Worm (Caenorhabditis elegans) whole organism, L1 larva: ENCODE data around the gene R08F11.1.

ENCODE experiments used
- C34B4.2 ChIP-seq: sonication (generic microtip); optimal IDR thresholded peaks from 2 replicates; lab custom pipeline; 2017; ENCODE audit warnings: mild to moderate bottlenecking, missing genetic modification characterization, missing compliant biosample characterization
- F16B12.6 ChIP-seq: fragments of 150-350 bp; optimal IDR thresholded peaks from 2 replicates; lab custom pipeline; 2014; ENCODE audit warnings: missing biosample characterization, missing genetic modification characterization
- aha-1 ChIP-seq: fragments of 150-350 bp; optimal IDR thresholded peaks from 2 replicates; lab custom pipeline; 2014; ENCODE audit warnings: missing biosample characterization, missing genetic modification characterization
- alr-1 ChIP-seq: fragments of 200-800 bp; sonication (Bioruptor generic); optimal IDR thresholded peaks from 2 replicates; lab custom pipeline; 2018; ENCODE audit warnings: borderline replicate concordance, mild to moderate bottlenecking, missing genetic modification characterization, missing compliant biosample characterization
- aly-2 ChIP-seq: fragments of 150-350 bp; optimal IDR thresholded peaks from 2 replicates; lab custom pipeline; 2014; ENCODE audit warnings: missing biosample characterization, missing genetic modification characterization
- ama-1 ChIP-seq: fragments of 150-350 bp; optimal IDR thresholded peaks from 2 replicates; lab custom pipeline; 2014
- ceh-63 ChIP-seq: fragments of 200-800 bp; sonication (Bioruptor generic); optimal IDR thresholded peaks from 2 replicates; lab custom pipeline; 2018; ENCODE audit warnings: mild to moderate bottlenecking, missing genetic modification characterization, missing compliant biosample characterization
- ceh-88 ChIP-seq: fragments of 200-800 bp; sonication (Bioruptor generic); IDR thresholded peaks from 2 replicates; pipeline ENCODE4 v1.3.6; 2022; ENCODE audit warnings: missing genetic modification characterization, missing compliant biosample characterization
- ceh-90 ChIP-seq: sonication (generic microtip); optimal IDR thresholded peaks from 2 replicates; lab custom pipeline; 2016; ENCODE audit warnings: missing genetic modification characterization, missing compliant biosample characterization
- dpl-1 ChIP-seq, 3 experiments: fragments of 150-350 bp in 2 of 3; sonication (generic microtip) in 1 of 3; optimal IDR thresholded peaks; 2 replicates each; lab custom pipeline; 2014 to 2017; ENCODE audit warnings: missing biosample characterization in 3 of 3, missing genetic modification characterization in 3 of 3, missing genetic modification reagents in 3 of 3
- dsc-1 ChIP-seq: sonication (generic microtip); optimal IDR thresholded peaks from 2 replicates; lab custom pipeline; 2016; ENCODE audit warnings: mild to moderate bottlenecking, missing genetic modification characterization, missing compliant biosample characterization
- efl-1 ChIP-seq, 4 experiments: fragments of 150-350 bp; optimal IDR thresholded peaks in 3 of 4; peaks in 1 of 4; 1 replicate in 1 of 4; 2 replicates in 3 of 4; lab custom pipeline; 2014; ENCODE audit warnings: missing biosample characterization in 2 of 4, missing genetic modification characterization in 2 of 4, missing genetic modification reagents in 2 of 4
- efl-3 ChIP-seq: fragments of 200-800 bp; sonication (Bioruptor generic); optimal IDR thresholded peaks from 2 replicates; lab custom pipeline; 2018; ENCODE audit warnings: mild to moderate bottlenecking, missing genetic modification characterization, missing compliant biosample characterization
- elt-2 ChIP-seq: sonication (generic microtip); optimal IDR thresholded peaks from 2 replicates; lab custom pipeline; 2016; ENCODE audit warnings: missing genetic modification characterization, mild to moderate bottlenecking, inconsistent platforms, missing compliant biosample characterization, missing genetic modification reagents
- ets-5 ChIP-seq: fragments of 200-800 bp; sonication (Bioruptor generic); IDR thresholded peaks from 2 replicates; pipeline ENCODE4 v1.3.6; 2022; ENCODE audit warnings: missing genetic modification characterization, missing compliant biosample characterization
- fos-1 ChIP-seq: fragments of 150-350 bp; optimal IDR thresholded peaks from 2 replicates; lab custom pipeline; 2014; ENCODE audit warnings: missing biosample characterization, missing genetic modification characterization
- hpl-2 ChIP-seq: fragments of 150-350 bp; optimal IDR thresholded peaks from 2 replicates; lab custom pipeline; 2014; ENCODE audit warnings: missing biosample characterization, missing genetic modification reagents, missing genetic modification characterization
- isw-1 ChIP-seq: fragments of 200-800 bp; sonication (Bioruptor generic); IDR thresholded peaks from 2 replicates; pipeline ENCODE4 v1.3.6; 2022; ENCODE audit warnings: missing genetic modification characterization, missing compliant biosample characterization
- jun-1 ChIP-seq: fragments of 150-350 bp; optimal IDR thresholded peaks from 2 replicates; lab custom pipeline; 2014; ENCODE audit warnings: missing biosample characterization, missing genetic modification reagents, missing genetic modification characterization
- lin-13 ChIP-seq: fragments of 150-350 bp; optimal IDR thresholded peaks from 2 replicates; lab custom pipeline; 2014; ENCODE audit warnings: missing biosample characterization, missing genetic modification reagents, missing genetic modification characterization
- lin-14 ChIP-seq: fragments of 200-800 bp; sonication (Bioruptor generic); optimal IDR thresholded peaks from 2 replicates; lab custom pipeline; 2018; ENCODE audit warnings: mild to moderate bottlenecking, missing genetic modification characterization, moderate library complexity, missing compliant biosample characterization
- lin-35 ChIP-seq, 2 experiments: fragments of 150-350 bp; optimal IDR thresholded peaks; 2 replicates each; lab custom pipeline; 2014; ENCODE audit warnings: missing biosample characterization in 2 of 2, missing genetic modification characterization in 2 of 2, missing genetic modification reagents in 2 of 2
- lin-39 ChIP-seq: fragments of 150-350 bp; optimal IDR thresholded peaks from 2 replicates; lab custom pipeline; 2014; ENCODE audit warnings: missing biosample characterization, missing genetic modification reagents, missing genetic modification characterization
- lir-3 ChIP-seq: sonication (generic microtip); optimal IDR thresholded peaks from 2 replicates; lab custom pipeline; 2016; ENCODE audit warnings: mild to moderate bottlenecking, missing genetic modification characterization, moderate library complexity, missing compliant biosample characterization; ENCODE audit not compliant: poor library complexity
- mef-2 ChIP-seq: fragments of 150-350 bp; optimal IDR thresholded peaks from 2 replicates; lab custom pipeline; 2014; ENCODE audit warnings: missing biosample characterization, missing genetic modification characterization
- mep-1 ChIP-seq: fragments of 150-350 bp; optimal IDR thresholded peaks from 2 replicates; lab custom pipeline; 2014; ENCODE audit warnings: missing biosample characterization, missing genetic modification characterization
- nhr-20 ChIP-seq: sonication (generic microtip); optimal IDR thresholded peaks from 2 replicates; lab custom pipeline; 2016; ENCODE audit warnings: mild to moderate bottlenecking, missing genetic modification characterization, missing compliant biosample characterization
- nhr-237 ChIP-seq: fragments of 150-350 bp; optimal IDR thresholded peaks from 2 replicates; lab custom pipeline; 2014; ENCODE audit warnings: missing biosample characterization, missing genetic modification characterization
- nhr-76 ChIP-seq: sonication (generic microtip); optimal IDR thresholded peaks from 2 replicates; lab custom pipeline; 2017; ENCODE audit warnings: missing biosample characterization, missing genetic modification characterization
- nhr-77 ChIP-seq: fragments of 150-350 bp; optimal IDR thresholded peaks from 2 replicates; lab custom pipeline; 2014; ENCODE audit warnings: missing biosample characterization, missing genetic modification characterization
- nhr-84 ChIP-seq: sonication (generic microtip); optimal IDR thresholded peaks from 2 replicates; lab custom pipeline; 2017; ENCODE audit warnings: missing biosample characterization, missing genetic modification characterization
- nhr-85 ChIP-seq: sonication (generic microtip); peaks from one replicate; lab custom pipeline; 2016; ENCODE audit warnings: missing genetic modification characterization, inconsistent platforms, missing compliant biosample characterization
- nhr-90 ChIP-seq: sonication (generic microtip); optimal IDR thresholded peaks from 2 replicates; lab custom pipeline; 2016; ENCODE audit warnings: mild to moderate bottlenecking, missing genetic modification characterization, missing compliant biosample characterization; ENCODE audit not compliant: poor library complexity
- pag-3 ChIP-seq: sonication (generic microtip); optimal IDR thresholded peaks from 2 replicates; lab custom pipeline; 2017; ENCODE audit warnings: missing genetic modification characterization, mild to moderate bottlenecking, missing compliant biosample characterization, antibody characterized with exemption, borderline replicate concordance; ENCODE audit not compliant: insufficient read depth
- pax-3 ChIP-seq: fragments of 200-800 bp; sonication (Bioruptor generic); optimal IDR thresholded peaks from 2 replicates; lab custom pipeline; 2018; ENCODE audit warnings: mild to moderate bottlenecking, missing genetic modification characterization, moderate library complexity, missing compliant biosample characterization
- skn-1 ChIP-seq: fragments of 150-350 bp; optimal IDR thresholded peaks from 2 replicates; lab custom pipeline; 2014; ENCODE audit warnings: missing biosample characterization, missing genetic modification characterization
- sox-4 ChIP-seq: sonication (generic microtip); optimal IDR thresholded peaks from 2 replicates; lab custom pipeline; 2016; ENCODE audit warnings: missing genetic modification characterization, missing compliant biosample characterization
- unc-62 ChIP-seq: fragments of 150-350 bp; optimal IDR thresholded peaks from 2 replicates; lab custom pipeline; 2014; ENCODE audit warnings: missing biosample characterization, missing genetic modification reagents, missing genetic modification characterization
- unc-86 ChIP-seq: sonication (generic microtip); optimal IDR thresholded peaks from 2 replicates; lab custom pipeline; 2016; ENCODE audit warnings: missing genetic modification characterization, missing compliant biosample characterization
- unc-98 ChIP-seq: fragments of 200-800 bp; sonication (Bioruptor generic); IDR thresholded peaks from 2 replicates; pipeline ENCODE4 v1.3.6; 2022; ENCODE audit warnings: missing genetic modification characterization, missing compliant biosample characterization
- zag-1 ChIP-seq: fragments of 150-350 bp; optimal IDR thresholded peaks from 2 replicates; lab custom pipeline; 2014; ENCODE audit warnings: missing biosample characterization, missing genetic modification characterization
- zip-4 ChIP-seq: fragments of 200-800 bp; sonication (Bioruptor generic); optimal IDR thresholded peaks from 2 replicates; lab custom pipeline; 2018; ENCODE audit warnings: mild to moderate bottlenecking, missing genetic modification characterization, moderate library complexity, missing compliant biosample characterization

R08F11.1 gene

DNA sequence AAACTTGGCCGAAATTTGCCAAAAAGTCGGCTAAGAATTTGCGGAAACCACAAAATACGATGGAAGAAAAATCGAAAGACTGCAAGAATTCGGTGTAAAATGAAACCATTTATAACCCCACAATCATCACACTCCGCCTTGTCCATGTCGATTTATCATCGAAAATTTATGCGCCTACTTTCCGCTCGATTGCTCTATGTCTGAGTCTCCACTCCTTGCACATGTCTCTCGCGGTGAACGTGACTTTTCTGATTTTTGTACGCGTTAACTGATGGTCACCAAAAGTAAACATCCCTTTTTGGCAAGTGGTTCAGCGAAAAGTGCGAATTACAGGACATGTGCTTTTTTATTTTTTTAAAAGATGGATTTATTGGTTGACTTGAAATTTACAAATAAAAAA is 7.1 kb downstream of the R08F11.1 start (continued):
- no peak for TF ChIP-seq ceh-88 (GFP tag; lab: Robert Waterston, UW)
- no peak for TF ChIP-seq F16B12.6 (tag; lab: Kevin White, UChicago)
- TF ChIP-seq lin-14, result peak; percentile 51
- TF ChIP-seq nhr-84 (tag; lab: Kevin White, UChicago), result no peak
- no peak for TF ChIP-seq unc-86 (tag; lab: Kevin White, UChicago)
- no peak for TF ChIP-seq ets-5 (GFP tag; lab: Robert Waterston, UW)
- TF ChIP-seq mef-2 (tag; lab: Kevin White, UChicago), result no peak
- TF ChIP-seq nhr-20 (tag; lab: Kevin White, UChicago), result peak; percentile 33
- no peak for TF ChIP-seq unc-62
- no peak for TF ChIP-seq pax-3 (tag; lab: Kevin White, UChicago)
- TF ChIP-seq jun-1 (tag; lab: Kevin White, UChicago), result no peak
- TF ChIP-seq C34B4.2 (tag; lab: Kevin White, UChicago), result no peak
- no peak for TF ChIP-seq nhr-77 (tag; lab: Kevin White, UChicago)
- peak; percentile 69 for TF ChIP-seq nhr-85 (tag; lab: Kevin White, UChicago)
- TF ChIP-seq skn-1, result no peak
- no peak for TF ChIP-seq nhr-76
- no peak for TF ChIP-seq hpl-2 (GFP tag; lab: Kevin White, UChicago)

DNA sequence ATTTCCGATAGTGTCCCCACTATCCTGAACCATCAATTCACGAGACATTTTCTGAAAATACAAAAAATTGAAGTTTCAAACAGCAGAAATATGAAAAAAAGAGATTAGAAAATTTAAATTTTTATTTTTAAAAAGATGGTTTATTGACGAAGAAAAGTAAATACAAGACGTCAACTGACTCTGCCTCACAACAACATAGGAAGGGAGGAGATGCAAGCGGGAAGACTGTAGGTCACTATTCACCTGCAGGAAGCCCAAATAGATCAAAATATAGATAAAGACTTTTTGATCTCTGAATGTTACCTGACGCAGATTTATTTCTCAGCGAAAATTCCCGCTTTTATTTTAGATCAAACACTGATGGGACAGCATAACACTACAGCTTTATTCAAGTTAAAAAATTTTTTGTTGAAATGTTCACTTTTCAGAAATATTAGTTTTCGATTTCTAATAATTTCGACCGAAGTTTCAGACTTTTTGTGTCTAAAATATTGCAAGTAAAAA is 7.9 kb downstream of the R08F11.1 start, which contains the start of gene cysl-3:
TSS of gene cysl-3 (minus strand) at position 51 of the 504 bp plus-strand sequence.
- no peak for TF ChIP-seq isw-1 (GFP tag; lab: Robert Waterston, UW)
- no peak for TF ChIP-seq pax-3 (tag; lab: Kevin White, UChicago)
- TF ChIP-seq sox-4, result no peak
- TF ChIP-seq jun-1 (tag; lab: Kevin White, UChicago), result no peak
- TF ChIP-seq mep-1 (tag; lab: Kevin White, UChicago), result no peak
- TF ChIP-seq hpl-2 (GFP tag; lab: Kevin White, UChicago), result no peak
- TF ChIP-seq lir-3, result no peak
- no peak for TF ChIP-seq aly-2 (tag; lab: Kevin White, UChicago)

DNA sequence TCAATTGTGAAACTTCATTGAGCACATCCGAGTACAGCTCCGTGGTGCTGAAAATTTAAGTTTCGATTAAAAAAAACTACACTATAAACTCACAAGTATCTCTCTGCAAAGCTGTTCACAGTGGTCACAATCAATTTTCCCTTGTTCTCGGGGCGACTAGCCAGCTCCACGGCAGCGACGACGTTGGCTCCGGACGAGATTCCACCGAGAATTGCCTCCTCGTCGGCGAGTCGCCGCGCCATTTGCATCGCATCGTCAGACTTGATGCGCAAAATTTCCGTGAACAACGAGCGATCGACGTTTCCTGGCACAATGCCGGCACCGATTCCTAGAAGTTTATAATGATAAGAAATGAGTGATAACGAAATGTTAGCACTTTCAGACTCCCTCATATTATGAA is 9.4 kb downstream of the R08F11.1 start:
- TF ChIP-seq dpl-1 (GFP tag; optimal IDR thresholded peaks at IDR 0.05; lab: Kevin White, UChicago), result no peak
- peak; percentile 14 for TF ChIP-seq elt-2
- no peak for TF ChIP-seq ceh-88 (GFP tag; lab: Robert Waterston, UW)
- no peak for TF ChIP-seq efl-3 (GFP tag; lab: Kevin White, UChicago)
- no peak for TF ChIP-seq lin-39
- no peak for TF ChIP-seq aha-1 (tag; lab: Kevin White, UChicago)

DNA sequence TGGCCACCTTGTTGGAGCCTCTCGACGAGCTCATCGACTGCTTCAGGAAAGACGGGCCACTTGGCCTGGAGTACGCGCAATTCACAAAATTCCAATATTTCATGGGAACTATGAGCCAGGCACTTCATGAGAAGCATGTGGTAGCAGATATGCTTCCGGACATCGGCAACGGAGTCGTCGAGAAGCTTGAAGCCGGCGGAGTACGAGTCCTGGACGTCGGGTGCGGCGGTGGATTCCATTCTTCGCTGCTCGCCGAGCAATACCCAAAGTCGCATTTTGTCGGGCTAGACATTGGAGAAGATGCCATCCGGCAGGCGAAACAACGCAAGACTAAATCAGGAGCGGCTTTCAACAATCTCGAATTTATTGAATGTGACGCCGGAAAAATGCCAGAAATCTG is 10.4 kb downstream of the R08F11.1 start:
- no peak for TF ChIP-seq nhr-90 (tag; lab: Kevin White, UChicago)
- no peak for TF ChIP-seq fos-1
- no peak for TF ChIP-seq nhr-85 (tag; lab: Kevin White, UChicago)
- TF ChIP-seq pag-3 (tag; lab: Kevin White, UChicago), result no peak
- TF ChIP-seq lin-13 (GFP tag; lab: Kevin White, UChicago), result no peak
- TF ChIP-seq lin-35 (GFP tag; optimal IDR thresholded peaks at IDR 0.05; lab: Kevin White, UChicago), result no peak
- TF ChIP-seq aha-1 (tag; lab: Kevin White, UChicago), result no peak
- no peak for TF ChIP-seq ama-1 (lab: Kevin White, UChicago)
- no peak for TF ChIP-seq nhr-237 (tag; lab: Kevin White, UChicago)
- no peak for TF ChIP-seq dsc-1 (tag; lab: Kevin White, UChicago)
- TF ChIP-seq alr-1 (tag; lab: Kevin White, UChicago), result no peak
- TF ChIP-seq zag-1 (tag; lab: Kevin White, UChicago), result no peak
- no peak for TF ChIP-seq unc-98 (GFP tag; lab: Robert Waterston, UW)
- no peak for TF ChIP-seq ceh-63
- TF ChIP-seq ceh-90 (tag; lab: Kevin White, UChicago), result no peak
- no peak for TF ChIP-seq mef-2 (tag; lab: Kevin White, UChicago)
- TF ChIP-seq zip-4, result no peak
- no peak for TF ChIP-seq efl-1 (optimal IDR thresholded peaks at IDR 0.05; lab: Kevin White, UChicago)
- TF ChIP-seq efl-1 (GFP tag; optimal IDR thresholded peaks at IDR 0.05 in 1 of 2; lab: Kevin White, UChicago), result no peak
- TF ChIP-seq, all 84 proteins: peak for 0
